Worm (Caenorhabditis elegans) whole organism, early embryonic: ENCODE measurements around the gene B0218.7.

Experiments used
- aly-1 ChIP-seq: sonication (generic microtip); optimal IDR thresholded peaks from 2 replicates; lab custom pipeline; 2016; ENCODE audit warnings: missing genetic modification characterization, missing compliant biosample characterization
- ama-1 ChIP-seq: fragments of 150-350 bp; optimal IDR thresholded peaks from 2 replicates; lab custom pipeline; 2014
- ceh-13 ChIP-seq: fragments of 200-800 bp; sonication (Bioruptor generic); optimal IDR thresholded peaks from 2 replicates; lab custom pipeline; 2018; ENCODE audit warnings: mild to moderate bottlenecking, missing genetic modification characterization, missing compliant biosample characterization
- ets-7 ChIP-seq: sonication (generic microtip); optimal IDR thresholded peaks from 2 replicates; lab custom pipeline; 2016; ENCODE audit warnings: missing genotype, missing genetic modification characterization, missing compliant biosample characterization
- flt-1 ChIP-seq: fragments of 200-800 bp; sonication (Bioruptor generic); IDR thresholded peaks from 2 replicates; pipeline ENCODE4 v1.3.6; 2022; ENCODE audit warnings: missing genetic modification characterization, missing compliant biosample characterization
- hmbx-1 ChIP-seq: sonication (generic microtip); optimal IDR thresholded peaks from 2 replicates; lab custom pipeline; 2016; ENCODE audit warnings: mild to moderate bottlenecking, missing genetic modification characterization, missing compliant biosample characterization
- scrt-1 ChIP-seq: fragments of 200-800 bp; sonication (Bioruptor generic); IDR thresholded peaks from 2 replicates; pipeline ENCODE4 v1.3.6; 2022; ENCODE audit warnings: missing genetic modification characterization, missing compliant biosample characterization
- sea-1 ChIP-seq: fragments of 200-800 bp; sonication (Bioruptor generic); conservative IDR thresholded peaks from 2 replicates; pipeline ENCODE4 v1.3.6; 2022; ENCODE audit warnings: missing genetic modification characterization, missing compliant biosample characterization

DNA sequence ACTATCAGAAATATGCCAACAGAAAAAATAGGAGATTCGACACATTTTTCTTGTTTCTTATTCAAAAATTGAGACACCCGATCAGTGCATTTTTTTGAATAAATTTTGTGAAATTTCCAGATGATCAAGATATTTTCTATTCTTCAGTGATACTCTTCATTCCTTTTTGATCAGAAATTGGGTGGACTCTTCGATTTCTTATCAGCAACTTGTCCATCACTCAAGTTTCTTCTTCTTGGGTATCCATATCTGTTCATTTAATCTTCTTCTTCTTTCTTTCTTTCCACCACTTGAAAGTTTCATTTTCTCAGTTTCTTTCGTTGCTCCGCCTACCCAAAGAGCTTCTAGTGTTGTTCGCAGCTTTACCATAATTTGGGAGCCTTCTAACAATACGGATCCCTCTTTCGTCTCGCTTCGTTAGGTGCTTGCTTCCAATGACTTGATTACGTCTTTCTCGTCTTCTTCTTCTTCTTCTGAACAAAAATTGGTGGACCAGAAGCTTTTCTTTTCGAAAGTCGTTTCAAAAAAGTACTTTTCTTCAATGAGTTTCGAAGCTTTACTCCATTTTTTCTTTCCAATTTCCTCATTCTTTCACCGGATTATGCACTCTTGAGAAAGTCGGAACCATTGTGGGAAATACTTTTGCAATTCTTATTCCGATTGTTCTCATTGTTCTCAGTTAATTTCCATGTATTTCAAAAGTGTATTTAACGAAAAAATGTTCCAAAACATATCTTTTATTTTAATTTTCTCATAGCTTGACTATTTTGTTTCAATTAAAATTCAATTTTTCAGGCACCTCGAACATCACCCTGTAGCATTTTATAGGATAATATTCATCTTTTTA lies 10.1 kb upstream of the B0218.7 start, which contains the start of gene pct-1:
- TF ChIP-seq ama-1 (lab: Kevin White, UChicago) (no peak), aly-1 (no peak), ets-7 (tag; lab: Kevin White, UChicago) (no peak), ceh-13 (GFP tag; lab: Kevin White, UChicago) (no peak), scrt-1 (GFP tag; lab: Robert Waterston, UW) (no peak), sea-1 (GFP tag; lab: Robert Waterston, UW) (no peak), flt-1 (GFP tag; lab: Robert Waterston, UW) (no peak), hmbx-1 (no peak)
